Worm (Caenorhabditis elegans) whole organism, L2 larva: ENCODE results near the gene sra-11.
A peak's percentile ranks its signal among the peaks of the same experiment; 100 is the strongest.

Experiments
- C34F6.9 ChIP-seq: fragments of 150-350 bp; optimal IDR thresholded peaks from 2 replicates; lab custom pipeline; 2014; ENCODE audit warnings: missing biosample characterization, missing genetic modification characterization
- F13H6.1 ChIP-seq: sonication (generic microtip); optimal IDR thresholded peaks from 2 replicates; lab custom pipeline; 2016; ENCODE audit warnings: missing genetic modification characterization, missing compliant biosample characterization
- R02D3.7 ChIP-seq: fragments of 150-350 bp; optimal IDR thresholded peaks from 2 replicates; lab custom pipeline; 2014; ENCODE audit warnings: missing biosample characterization, missing genetic modification characterization
- ZK546.5 ChIP-seq: sonication (generic microtip); optimal IDR thresholded peaks from 2 replicates; lab custom pipeline; 2017; ENCODE audit warnings: missing biosample characterization, missing genetic modification characterization
- alr-1 ChIP-seq: fragments of 150-350 bp; optimal IDR thresholded peaks from 2 replicates; lab custom pipeline; 2014; ENCODE audit warnings: missing biosample characterization, missing genetic modification characterization
- aly-2 ChIP-seq: fragments of 150-350 bp; optimal IDR thresholded peaks from 2 replicates; lab custom pipeline; 2014; ENCODE audit warnings: missing biosample characterization, missing genetic modification characterization
- ama-1 ChIP-seq: fragments of 150-350 bp; optimal IDR thresholded peaks from 2 replicates; lab custom pipeline; 2018; ENCODE audit warnings: inconsistent platforms
- ceh-16 ChIP-seq: fragments of 150-350 bp; optimal IDR thresholded peaks from 2 replicates; lab custom pipeline; 2014; ENCODE audit warnings: missing biosample characterization, missing genetic modification characterization
- ceh-82 ChIP-seq: fragments of 150-350 bp; optimal IDR thresholded peaks from 2 replicates; lab custom pipeline; 2014; ENCODE audit warnings: missing biosample characterization, missing genetic modification characterization
- crh-2 ChIP-seq: sonication (generic microtip); optimal IDR thresholded peaks from 2 replicates; lab custom pipeline; 2017; ENCODE audit warnings: missing biosample characterization, missing genetic modification characterization
- dmd-4 ChIP-seq: sonication (generic microtip); optimal IDR thresholded peaks from 2 replicates; lab custom pipeline; 2017; ENCODE audit warnings: missing biosample characterization, missing genetic modification characterization
- egl-27 ChIP-seq: sonication (generic microtip); optimal IDR thresholded peaks from 3 replicates; lab custom pipeline; 2017; ENCODE audit warnings: missing biosample characterization, missing genetic modification reagents, missing genetic modification characterization
- elt-1 ChIP-seq: fragments of 150-350 bp; optimal IDR thresholded peaks from 2 replicates; lab custom pipeline; 2014; ENCODE audit warnings: missing biosample characterization, missing genetic modification characterization
- elt-3 ChIP-seq: sonication (generic microtip); optimal IDR thresholded peaks from 2 replicates; lab custom pipeline; 2017; ENCODE audit warnings: missing biosample characterization, missing genetic modification characterization
- fos-1 ChIP-seq: fragments of 150-350 bp; optimal IDR thresholded peaks from 2 replicates; lab custom pipeline; 2014; ENCODE audit warnings: missing biosample characterization, missing genetic modification characterization
- gmeb-1 ChIP-seq: fragments of 150-350 bp; optimal IDR thresholded peaks from 2 replicates; lab custom pipeline; 2014; ENCODE audit warnings: missing biosample characterization, missing genetic modification characterization
- lin-11 ChIP-seq: fragments of 150-350 bp; sonication (generic microtip); optimal IDR thresholded peaks from 2 replicates; lab custom pipeline; 2014; ENCODE audit warnings: missing biosample characterization, missing genetic modification characterization, inconsistent platforms, mixed read lengths
- lin-13 ChIP-seq: fragments of 150-350 bp; optimal IDR thresholded peaks from 2 replicates; lab custom pipeline; 2014; ENCODE audit warnings: missing biosample characterization, missing genetic modification reagents, missing genetic modification characterization
- lin-39 ChIP-seq: fragments of 150-350 bp; optimal IDR thresholded peaks from 2 replicates; lab custom pipeline; 2014; ENCODE audit warnings: missing biosample characterization, missing genetic modification reagents, missing genetic modification characterization
- lsy-2 ChIP-seq, 2 experiments: fragments of 150-350 bp in 1 of 2; sonication (generic microtip) in 1 of 2; optimal IDR thresholded peaks; 2 replicates each; lab custom pipeline; 2014 to 2017; ENCODE audit warnings: missing biosample characterization in 2 of 2, missing genetic modification characterization in 2 of 2
- mab-5 ChIP-seq: fragments of 150-350 bp; optimal IDR thresholded peaks from 2 replicates; lab custom pipeline; 2014; ENCODE audit warnings: missing biosample characterization, missing genetic modification characterization
- mbf-1 ChIP-seq: sonication (generic microtip); optimal IDR thresholded peaks from 2 replicates; lab custom pipeline; 2017; ENCODE audit warnings: missing biosample characterization, missing genetic modification characterization
- mdl-1 ChIP-seq, 2 experiments: fragments of 150-350 bp in 1 of 2; sonication (generic microtip) in 1 of 2; optimal IDR thresholded peaks; 2 replicates each; lab custom pipeline; 2017; ENCODE audit warnings: missing biosample characterization in 2 of 2, missing genetic modification characterization in 2 of 2
- nhr-10 ChIP-seq: sonication (generic microtip); optimal IDR thresholded peaks from 2 replicates; lab custom pipeline; 2017; ENCODE audit warnings: missing biosample characterization, missing genetic modification characterization
- nhr-11 ChIP-seq: fragments of 150-350 bp; optimal IDR thresholded peaks from 2 replicates; lab custom pipeline; 2014; ENCODE audit warnings: missing biosample characterization, missing genetic modification characterization
- nhr-12 ChIP-seq: fragments of 150-350 bp; optimal IDR thresholded peaks from 2 replicates; lab custom pipeline; 2014; ENCODE audit warnings: missing biosample characterization, missing genetic modification characterization
- nhr-129 ChIP-seq: fragments of 150-350 bp; optimal IDR thresholded peaks from 2 replicates; lab custom pipeline; 2014; ENCODE audit warnings: missing biosample characterization, missing genetic modification characterization
- nhr-21 ChIP-seq: fragments of 150-350 bp; optimal IDR thresholded peaks from 2 replicates; lab custom pipeline; 2014; ENCODE audit warnings: missing biosample characterization, missing genetic modification characterization
- nhr-23 ChIP-seq: fragments of 150-350 bp; optimal IDR thresholded peaks from 2 replicates; lab custom pipeline; 2014; ENCODE audit warnings: missing biosample characterization, missing genetic modification reagents, missing genetic modification characterization
- nhr-237 ChIP-seq: fragments of 150-350 bp; optimal IDR thresholded peaks from 2 replicates; lab custom pipeline; 2014; ENCODE audit warnings: missing biosample characterization, missing genetic modification characterization
- nhr-25 ChIP-seq: fragments of 150-350 bp; sonication (generic microtip); optimal IDR thresholded peaks from 3 replicates; lab custom pipeline; 2014; ENCODE audit warnings: missing biosample characterization, missing genetic modification characterization
- nhr-6 ChIP-seq: fragments of 150-350 bp; optimal IDR thresholded peaks from 2 replicates; lab custom pipeline; 2014; ENCODE audit warnings: missing biosample characterization, missing genetic modification characterization
- nhr-77 ChIP-seq: fragments of 150-350 bp; optimal IDR thresholded peaks from 2 replicates; lab custom pipeline; 2014; ENCODE audit warnings: missing biosample characterization, missing genetic modification characterization
- peb-1 ChIP-seq: fragments of 150-350 bp; optimal IDR thresholded peaks from 2 replicates; lab custom pipeline; 2014; ENCODE audit warnings: missing biosample characterization, missing genetic modification characterization
- sem-4 ChIP-seq: fragments of 150-350 bp; optimal IDR thresholded peaks from 2 replicates; lab custom pipeline; 2014; ENCODE audit warnings: missing biosample characterization, missing genetic modification reagents, missing genetic modification characterization
- skn-1 ChIP-seq: sonication (generic microtip); optimal IDR thresholded peaks from 2 replicates; lab custom pipeline; 2017; ENCODE audit warnings: missing biosample characterization, missing genetic modification characterization
- sma-3 ChIP-seq: sonication (generic microtip); optimal IDR thresholded peaks from 2 replicates; lab custom pipeline; 2016; ENCODE audit warnings: missing genetic modification reagents, missing genetic modification characterization, missing compliant biosample characterization
- sma-9 ChIP-seq, 2 experiments: fragments of 150-350 bp in 1 of 2; sonication (generic microtip) in 1 of 2; optimal IDR thresholded peaks; 2 replicates each; lab custom pipeline; 2014 to 2016; ENCODE audit warnings: missing genetic modification characterization in 2 of 2, mild to moderate bottlenecking in 1 of 2, missing biosample characterization in 1 of 2, missing compliant biosample characterization in 1 of 2, missing genetic modification reagents in 1 of 2, moderate library complexity in 1 of 2
- snpc-4 ChIP-seq: fragments of 150-350 bp; optimal IDR thresholded peaks from 2 replicates; lab custom pipeline; 2014; ENCODE audit warnings: missing biosample characterization, missing genetic modification characterization
- unc-39 ChIP-seq: fragments of 150-350 bp; optimal IDR thresholded peaks from 2 replicates; lab custom pipeline; 2014; ENCODE audit warnings: missing biosample characterization, missing genetic modification characterization
- unc-55 ChIP-seq: fragments of 150-350 bp; sonication (generic microtip); optimal IDR thresholded peaks from 3 replicates; lab custom pipeline; 2014; ENCODE audit warnings: missing biosample characterization, missing genetic modification reagents, missing genetic modification characterization
- unc-62 ChIP-seq: fragments of 150-350 bp; optimal IDR thresholded peaks from 2 replicates; lab custom pipeline; 2014; ENCODE audit warnings: missing biosample characterization, missing genetic modification reagents, missing genetic modification characterization
- zag-1 ChIP-seq: fragments of 150-350 bp; optimal IDR thresholded peaks from 2 replicates; lab custom pipeline; 2014; ENCODE audit warnings: missing biosample characterization, missing genetic modification characterization
- ztf-1 ChIP-seq: fragments of 200-800 bp; sonication (Bioruptor generic); conservative IDR thresholded peaks from 2 replicates; pipeline ENCODE4 v1.3.6; 2022; ENCODE audit warnings: missing genetic modification characterization, missing compliant biosample characterization
- ztf-11 ChIP-seq: sonication (generic microtip); optimal IDR thresholded peaks from 2 replicates; lab custom pipeline; 2017; ENCODE audit warnings: missing biosample characterization, missing genetic modification characterization
- ztf-4 ChIP-seq: fragments of 150-350 bp; optimal IDR thresholded peaks from 2 replicates; lab custom pipeline; 2014; ENCODE audit warnings: missing biosample characterization, missing genetic modification characterization

sra-11 gene

ce11 chrII:10872541-10872940 is 37.6 kb downstream of the sra-11 start, which contains the start of the genes cyn-4 and copz-1 (continued):
- TF ChIP-seq snpc-4 (tag; lab: Kevin White, UChicago) (peak; percentile 11), egl-27 (tag; lab: Kevin White, UChicago) (no peak), nhr-77 (no peak), mab-5 (peak; percentile 42), sma-3 (GFP tag; lab: Kevin White, UChicago) (peak; percentile 86), skn-1 (tag; lab: Kevin White, UChicago) (no peak), C34F6.9 (tag; lab: Kevin White, UChicago) (peak; percentile 88)
- TF ChIP-seq, all 48 proteins: peak for 21

ce11 chrII:10870698-10871097 is 39.4 kb downstream of the sra-11 start:
- TF ChIP-seq sem-4 (tag; lab: Kevin White, UChicago) (no peak), nhr-21 (no peak), nhr-11 (tag; lab: Kevin White, UChicago) (no peak), nhr-237 (tag; lab: Kevin White, UChicago) (no peak), sma-9 (GFP tag; optimal IDR thresholded peaks at IDR 0.05; lab: Kevin White, UChicago) (no peak), sma-9 (tag; optimal IDR thresholded peaks at IDR 0.05; lab: Kevin White, UChicago) (no peak), mbf-1 (tag; lab: Kevin White, UChicago) (no peak), ZK546.5 (tag; lab: Kevin White, UChicago) (no peak), unc-39 (tag; lab: Kevin White, UChicago) (no peak), ztf-11 (tag; lab: Kevin White, UChicago) (no peak), gmeb-1 (tag; lab: Kevin White, UChicago) (no peak), unc-62 (GFP tag; lab: Kevin White, UChicago) (no peak), alr-1 (tag; lab: Kevin White, UChicago) (no peak), lsy-2 (tag; optimal IDR thresholded peaks at IDR 0.05; lab: Kevin White, UChicago) (no peak), ceh-16 (tag; lab: Kevin White, UChicago) (no peak), elt-3 (tag; lab: Kevin White, UChicago) (no peak), nhr-6 (tag; lab: Kevin White, UChicago) (no peak)

DNA sequence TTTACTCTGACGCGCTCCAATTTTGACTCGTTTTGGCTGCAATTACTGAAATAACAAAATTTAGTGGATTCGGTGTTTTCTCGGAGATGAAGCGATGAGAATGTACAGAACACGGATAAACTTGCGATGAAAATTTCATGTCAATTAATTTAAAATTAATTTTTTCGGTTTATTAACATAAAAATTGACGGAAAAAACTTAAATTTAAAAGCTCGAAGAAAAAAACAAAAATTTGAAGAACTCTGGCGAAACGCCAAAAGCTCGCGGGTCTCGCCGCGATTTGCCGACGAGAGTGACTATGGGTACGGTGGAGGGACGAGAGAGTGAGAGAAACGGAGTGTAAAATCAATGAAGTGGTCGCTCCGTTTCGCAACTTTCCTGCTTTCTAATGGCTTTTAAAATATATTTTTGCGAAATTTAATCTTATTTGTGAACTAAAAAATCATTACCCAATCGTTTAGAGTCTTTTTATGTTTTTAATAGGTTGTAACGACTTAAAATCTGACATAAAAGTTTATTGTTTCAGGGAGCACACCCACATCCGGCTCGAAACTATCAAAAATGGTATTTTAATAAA is 41.4 kb downstream of the sra-11 start, which contains the start of the genes gmps-1 and cap-2:
Gene gmps-1 (minus strand): TSS at position 51 of the 577 bp plus-strand sequence.
Gene cap-2 (plus strand): TSS at position 527 of the 577 bp plus-strand sequence.
- TF ChIP-seq snpc-4 (tag; lab: Kevin White, UChicago) (peak; percentile 79), alr-1 (tag; lab: Kevin White, UChicago) (no peak), lin-13 (GFP tag; lab: Kevin White, UChicago) (peak; percentile 96), ZK546.5 (tag; lab: Kevin White, UChicago) (peak; percentile 78), elt-1 (tag; lab: Kevin White, UChicago) (no peak), ztf-1 (no peak), unc-39 (tag; lab: Kevin White, UChicago) (no peak), nhr-21 (peak; percentile 95), nhr-23 (tag; lab: Kevin White, UChicago) (no peak), peb-1 (tag; lab: Kevin White, UChicago) (no peak), nhr-11 (tag; lab: Kevin White, UChicago) (no peak), ama-1 (lab: Kevin White, UChicago) (peak; percentile 16), sma-9 (GFP tag; optimal IDR thresholded peaks at IDR 0.05; lab: Kevin White, UChicago) (peak; percentile 98), sma-9 (tag; optimal IDR thresholded peaks at IDR 0.05; lab: Kevin White, UChicago) (no peak), ztf-4 (tag; lab: Kevin White, UChicago) (peak; percentile 96), egl-27 (tag; lab: Kevin White, UChicago) (peak; percentile 95), unc-55 (peak; percentile 99), ztf-11 (tag; lab: Kevin White, UChicago) (no peak), nhr-12 (peak; percentile 22), lin-39 (peak; percentile 0), mab-5 (peak; percentile 97), fos-1 (tag; lab: Kevin White, UChicago) (peak; percentile 94), nhr-77 (peak; percentile 65), skn-1 (tag; lab: Kevin White, UChicago) (no peak), nhr-10 (tag; lab: Kevin White, UChicago) (peak; percentile 88), nhr-129 (tag; lab: Kevin White, UChicago) (peak; percentile 87), sem-4 (tag; lab: Kevin White, UChicago) (peak; percentile 95), nhr-6 (tag; lab: Kevin White, UChicago) (peak; percentile 94), mdl-1 (tag; optimal IDR thresholded peaks at IDR 0.05; lab: Kevin White, UChicago) (peak; percentile 52 to 79), dmd-4 (tag; lab: Kevin White, UChicago) (peak; percentile 57), gmeb-1 (tag; lab: Kevin White, UChicago) (peak; percentile 94), F13H6.1 (tag; lab: Kevin White, UChicago) (peak; percentile 97), nhr-237 (tag; lab: Kevin White, UChicago) (peak; percentile 79), zag-1 (peak; percentile 73), elt-3 (tag; lab: Kevin White, UChicago) (no peak), crh-2 (peak; percentile 97), lin-11 (tag; lab: Kevin White, UChicago) (peak; percentile 97), ceh-82 (tag; lab: Kevin White, UChicago) (peak; percentile 97), aly-2 (tag; lab: Kevin White, UChicago) (peak; percentile 6), nhr-25 (peak; percentile 97), mbf-1 (tag; lab: Kevin White, UChicago) (peak; percentile 40), C34F6.9 (tag; lab: Kevin White, UChicago) (peak; percentile 97), ceh-16 (tag; lab: Kevin White, UChicago) (peak; percentile 76), sma-3 (GFP tag; lab: Kevin White, UChicago) (peak; percentile 95), R02D3.7 (tag; lab: Kevin White, UChicago) (peak; percentile 95)
